Worm (Caenorhabditis elegans): ENCODE data around the gene F57A10.2.

- TF ChIP-seq tab-1 (GFP tag; IDR thresholded peaks at IDR 0.05): no peak
- TF ChIP-seq cog-1 (tag; optimal IDR thresholded peaks at IDR 0.05): no peak
These were observed 6.8 kb downstream of the F57A10.2 start, which contains the start of gene nhr-60 for ce11 chrV:15773141-15773540.

All from whole organism, midembryonic.